Worm (Caenorhabditis elegans): ENCODE measurements around the gene pfd-5.

DNA sequence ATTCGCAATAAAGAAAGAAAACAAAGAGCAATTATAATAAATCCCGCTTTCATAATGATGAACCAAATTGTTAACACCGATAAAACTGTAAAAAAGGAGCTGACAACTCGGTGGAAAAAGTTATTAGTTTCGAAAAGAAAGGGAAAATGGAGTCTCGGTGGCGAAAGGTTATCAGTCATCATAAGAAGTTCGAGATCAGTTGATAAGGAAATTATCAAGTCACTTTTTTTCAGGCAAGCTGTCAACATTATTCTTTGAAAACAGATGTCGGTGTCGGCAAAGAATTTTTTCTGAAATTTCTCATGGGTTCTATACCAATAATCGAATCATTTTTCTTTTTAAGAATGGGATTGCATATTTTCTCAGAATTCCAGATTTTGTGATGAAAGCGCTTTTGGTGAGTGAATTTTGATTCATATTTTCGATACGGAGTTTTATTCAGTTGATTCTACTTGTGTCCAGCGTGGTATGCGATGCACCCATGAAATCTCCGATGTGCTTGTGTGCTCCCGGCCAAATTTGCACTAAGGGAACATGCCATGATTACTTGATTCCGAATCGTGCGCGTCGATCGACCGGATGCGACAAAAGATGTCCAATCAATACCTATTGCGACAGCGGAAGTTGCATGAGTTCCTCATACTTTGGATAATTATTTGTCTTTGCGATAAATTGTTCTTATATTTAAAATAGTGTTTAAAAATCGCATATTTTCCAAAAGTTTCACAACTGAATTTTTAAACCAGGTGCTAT, 10.2 kb downstream of the pfd-5 start, which contains the start of the genes F37C12.21 and F37C12.10:
- TF ChIP-seq zag-1 (tag; optimal IDR thresholded peaks at IDR 0.05) (no peak), ama-1 (optimal IDR thresholded peaks at IDR 0.05) (no peak), nhr-12 (tag; optimal IDR thresholded peaks at IDR 0.05) (no peak), ztf-11 (tag; optimal IDR thresholded peaks at IDR 0.05) (no peak), snpc-4 (tag; optimal IDR thresholded peaks at IDR 0.05) (no peak), tbx-2 (tag; optimal IDR thresholded peaks at IDR 0.05) (no peak), hlh-17 (GFP tag; optimal IDR thresholded peaks at IDR 0.05; ENCODE audit: borderline replicate concordance) (no peak), unc-62 (GFP tag; optimal IDR thresholded peaks at IDR 0.05) (no peak), nhr-84 (tag; optimal IDR thresholded peaks at IDR 0.05) (no peak), pqm-1 (tag; optimal IDR thresholded peaks at IDR 0.05) (no peak), mab-9 (GFP tag; IDR thresholded peaks at IDR 0.05) (no peak), nhr-76 (tag; optimal IDR thresholded peaks at IDR 0.05) (no peak), lin-15B (tag; optimal IDR thresholded peaks at IDR 0.05) (no peak)

All from whole organism, L1 larva.